Worm (Caenorhabditis elegans) whole organism, L4 larva: ENCODE measurements around the gene Y49E10.25.

Experiments
- egl-27 ChIP-seq: sonication (generic microtip); optimal IDR thresholded peaks from 3 replicates; lab custom pipeline; 2017; ENCODE audit warnings: missing biosample characterization, missing genetic modification reagents, missing genetic modification characterization
- mes-2 ChIP-seq: sonication (generic microtip); optimal IDR thresholded peaks from 2 replicates; lab custom pipeline; 2016; ENCODE audit warnings: missing genotype, mild to moderate bottlenecking, missing genetic modification characterization, missing compliant biosample characterization; ENCODE audit not compliant: poor library complexity, severe bottlenecking
- nhr-111 ChIP-seq: fragments of 200-800 bp; sonication (Bioruptor generic); optimal IDR thresholded peaks from 2 replicates; lab custom pipeline; 2018; ENCODE audit warnings: mild to moderate bottlenecking, missing genetic modification characterization, missing compliant biosample characterization
- nhr-28 ChIP-seq: fragments of 150-350 bp; optimal IDR thresholded peaks from 2 replicates; lab custom pipeline; 2014; ENCODE audit warnings: missing biosample characterization, missing genetic modification characterization
- nhr-76 ChIP-seq: fragments of 150-350 bp; optimal IDR thresholded peaks from 2 replicates; lab custom pipeline; 2014; ENCODE audit warnings: missing biosample characterization, missing genetic modification characterization
- snpc-4 ChIP-seq: fragments of 150-350 bp; optimal IDR thresholded peaks from 2 replicates; lab custom pipeline; 2014; ENCODE audit warnings: missing biosample characterization, missing genetic modification characterization
- unc-39 ChIP-seq: sonication (generic microtip); optimal IDR thresholded peaks from 2 replicates; lab custom pipeline; 2017; ENCODE audit warnings: missing biosample characterization, missing genetic modification characterization
- unc-62 ChIP-seq, 3 experiments: fragments of 150-350 bp in 1 of 3; sonication (generic microtip); optimal IDR thresholded peaks in 2 of 3; peaks in 1 of 3; 1 replicate in 1 of 3; 2 replicates in 2 of 3; lab custom pipeline; 2014 to 2017; ENCODE audit warnings: missing biosample characterization in 3 of 3, missing genetic modification characterization in 3 of 3, missing genetic modification reagents in 3 of 3, missing genotype in 1 of 3

DNA sequence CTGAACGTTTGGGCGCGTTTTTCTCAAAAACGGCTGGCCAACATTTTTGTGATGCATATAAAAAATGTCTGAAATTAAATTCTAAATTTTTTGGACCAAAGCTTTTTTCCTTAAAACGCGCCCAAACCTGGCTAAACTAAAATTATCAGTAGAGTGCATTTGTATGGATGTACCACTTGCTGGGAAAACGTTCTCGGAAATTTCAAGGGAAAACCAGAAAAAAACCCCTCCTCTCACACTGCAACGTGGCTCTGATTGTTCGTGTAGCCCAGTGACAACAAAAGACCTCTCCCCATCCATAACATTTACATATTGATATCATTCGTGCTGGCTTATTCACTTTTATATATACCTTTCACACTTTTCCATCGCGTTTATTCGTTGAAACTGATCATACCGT, 23.0 kb downstream of the Y49E10.25 start, which contains the start of gene Y49E10.29:
- TF ChIP-seq snpc-4 (no peak), nhr-28 (tag; lab: Kevin White, UChicago) (no peak), nhr-111 (GFP tag; lab: Kevin White, UChicago) (no peak), unc-62 (GFP tag; optimal IDR thresholded peaks at IDR 0.05 in 1 of 2; lab: Kevin White, UChicago) (no peak), unc-62 (tag; optimal IDR thresholded peaks at IDR 0.05; lab: Kevin White, UChicago) (no peak), nhr-76 (tag; lab: Kevin White, UChicago) (no peak), egl-27 (tag; lab: Kevin White, UChicago) (no peak), unc-39 (no peak), mes-2 (tag; lab: Kevin White, UChicago) (no peak)
